Worm (Caenorhabditis elegans) whole organism, L1 larva: ENCODE results near the gene Y71H2B.5.

ENCODE experiments used
- elt-3 ChIP-seq, 6 experiments: fragments of 150-350 bp in 1 of 6; sonication (generic microtip); optimal IDR thresholded peaks; 2 replicates each; lab custom pipeline; 2017 to 2018; ENCODE audit warnings: missing biosample characterization in 6 of 6, missing genetic modification characterization in 6 of 6, inconsistent platforms in 1 of 6
- ets-5 ChIP-seq: fragments of 200-800 bp; sonication (Bioruptor generic); IDR thresholded peaks from 2 replicates; pipeline ENCODE4 v1.3.6; 2022; ENCODE audit warnings: missing genetic modification characterization, missing compliant biosample characterization
- lir-3 ChIP-seq: sonication (generic microtip); optimal IDR thresholded peaks from 2 replicates; lab custom pipeline; 2016; ENCODE audit warnings: mild to moderate bottlenecking, missing genetic modification characterization, moderate library complexity, missing compliant biosample characterization; ENCODE audit not compliant: poor library complexity
- unc-130 ChIP-seq: fragments of 150-350 bp; optimal IDR thresholded peaks from 2 replicates; lab custom pipeline; 2017; ENCODE audit warnings: missing biosample characterization, missing genetic modification characterization, inconsistent platforms
- unc-30 ChIP-seq: sonication (generic microtip); optimal IDR thresholded peaks from 2 replicates; lab custom pipeline; 2017; ENCODE audit warnings: missing biosample characterization, missing genetic modification characterization
- xbp-1 ChIP-seq: sonication (generic microtip); optimal IDR thresholded peaks from 2 replicates; lab custom pipeline; 2016; ENCODE audit warnings: missing genetic modification characterization, missing compliant biosample characterization

DNA sequence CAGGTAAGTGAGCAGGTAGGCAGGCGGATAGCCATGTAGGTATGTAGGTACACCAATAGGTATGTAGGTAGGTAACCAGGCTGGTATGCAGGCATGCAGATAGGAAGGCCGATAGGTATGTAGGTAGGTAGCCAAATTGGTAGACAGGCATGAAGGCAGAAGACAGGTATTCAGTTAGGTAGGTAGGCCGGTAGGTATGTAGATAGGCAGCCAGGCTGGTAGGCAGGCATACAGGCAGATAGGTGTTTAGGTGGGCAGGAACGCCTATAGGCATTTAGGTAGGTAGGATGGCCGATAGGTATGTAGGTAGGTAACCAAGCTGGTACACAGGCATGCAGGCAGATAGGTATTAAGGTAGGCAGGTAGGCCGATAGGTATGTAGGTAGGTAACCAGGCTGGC lies 47.1 kb upstream of the Y71H2B.5 start:
- TF ChIP-seq elt-3 (tag; optimal IDR thresholded peaks at IDR 0.05; lab: Kevin White, UChicago) (no peak), unc-130 (no peak), lir-3 (tag; lab: Kevin White, UChicago) (no peak), unc-30 (tag; lab: Kevin White, UChicago) (no peak), ets-5 (no peak), xbp-1 (tag; lab: Kevin White, UChicago) (no peak)
